Worm (Caenorhabditis elegans): ENCODE data around the gene trh-1.

DNA sequence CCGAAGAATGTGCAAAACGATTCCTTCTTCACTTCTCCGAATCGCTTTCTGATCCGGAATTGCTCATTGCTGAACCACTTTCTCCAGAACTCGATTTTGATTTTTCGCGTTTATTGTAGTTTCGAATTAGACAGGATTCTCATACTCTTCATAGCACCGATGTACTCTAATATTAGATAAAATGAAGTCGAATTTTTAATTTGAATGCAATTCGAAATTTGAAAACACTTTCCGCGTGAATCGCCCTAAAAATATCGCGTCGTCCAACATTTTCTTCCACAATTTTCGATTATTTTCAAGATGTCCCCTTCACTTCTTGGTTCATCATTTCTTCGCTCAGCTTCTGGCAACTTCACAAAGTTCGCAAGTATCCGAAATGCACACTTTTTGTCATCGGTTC, 13.6 kb downstream of the trh-1 start, which contains the start of gene C30H6.8:
- no peak for TF ChIP-seq dao-5 (tag; optimal IDR thresholded peaks at IDR 0.05)
- TF ChIP-seq him-1 (tag; optimal IDR thresholded peaks at IDR 0.05): no peak
- no peak for TF ChIP-seq W03F9.2 (tag; optimal IDR thresholded peaks at IDR 0.05)
